Fruit fly (Drosophila melanogaster): ENCODE measurements around the gene dac.

Gene dac

DNA sequence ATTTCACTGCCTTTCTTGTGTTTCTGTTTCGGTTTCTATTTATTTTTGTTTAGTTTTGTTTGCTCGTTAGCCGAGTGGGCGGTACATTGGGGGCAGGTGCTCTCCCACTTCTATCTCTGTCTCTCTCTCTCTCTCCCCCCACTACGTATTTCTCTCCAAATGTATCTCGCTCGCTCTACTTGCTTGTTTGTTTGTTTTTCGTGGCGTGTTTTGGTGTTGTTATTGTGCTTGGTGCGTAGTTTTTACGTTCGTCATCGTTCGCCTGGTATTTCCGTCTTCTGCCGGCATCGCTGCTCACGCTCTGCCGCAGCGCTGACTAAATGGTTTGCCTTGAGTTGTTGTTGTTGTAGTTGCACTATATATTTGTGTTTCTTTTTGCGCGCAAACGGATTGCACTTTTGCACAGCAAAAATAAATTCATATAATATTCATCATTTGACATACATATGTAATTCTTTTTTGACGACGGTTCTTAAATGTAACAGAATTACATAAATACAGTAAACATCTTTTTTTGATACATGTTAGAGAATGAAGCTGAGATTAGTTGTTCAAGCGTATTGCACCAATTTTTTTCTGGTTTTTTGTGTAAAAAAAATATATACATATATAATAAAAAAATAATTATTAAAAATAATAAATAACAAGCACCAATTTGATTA lies 48.5 kb upstream of the dac start (continued):
- TF ChIP-seq CG16779 (GFP tag; IDR thresholded peaks at IDR 0.05), result no peak
- TF ChIP-seq CG11560 (tag; IDR thresholded peaks at IDR 0.05), result no peak
- TF ChIP-seq Ets97D (GFP tag; optimal IDR thresholded peaks at IDR 0.05), result no peak
- peak; percentile 62; the same call in 1 of the 2 replicates for TF ChIP-seq CG32532 (GFP tag; IDR thresholded peaks at IDR 0.05)
- TF ChIP-seq CG11247 (GFP tag; IDR thresholded peaks at IDR 0.05), result peak; percentile 19; the same call in 1 of the 2 replicates
- no peak for TF ChIP-seq twi (tag; optimal IDR thresholded peaks at IDR 0.05)
- no peak for TF ChIP-seq CG15269 (tag; optimal IDR thresholded peaks at IDR 0.05)
- TF ChIP-seq crp (GFP tag; optimal IDR thresholded peaks at IDR 0.05), result no peak
- no peak for TF ChIP-seq CG14710 (tag; optimal IDR thresholded peaks at IDR 0.05)
- no peak; the same call in 1 of the 2 replicates for TF ChIP-seq CG13287 (GFP tag; IDR thresholded peaks at IDR 0.05; ENCODE audit: partially characterized antibody)
- peak; percentile 12 for TF ChIP-seq Nf-YB (GFP tag; optimal IDR thresholded peaks at IDR 0.05)
- TF ChIP-seq NC2β (GFP tag; optimal IDR thresholded peaks at IDR 0.05), result no peak
- no peak for TF ChIP-seq sens-2 (GFP tag; IDR thresholded peaks at IDR 0.05)
- no peak for TF ChIP-seq az2 (GFP tag; optimal IDR thresholded peaks at IDR 0.05)
- TF ChIP-seq Ets65A (GFP tag), result no peak
- TF ChIP-seq tna (GFP tag; IDR thresholded peaks at IDR 0.05; ENCODE audit: partially characterized antibody), result no peak; the same call in 1 of the 2 replicates
- no peak for TF ChIP-seq CG2120 (GFP tag; optimal IDR thresholded peaks at IDR 0.05)
- no peak for TF ChIP-seq B-H1 (GFP tag; IDR thresholded peaks at IDR 0.05)
- TF ChIP-seq CG7786 (GFP tag; optimal IDR thresholded peaks at IDR 0.05), result no peak
- TF ChIP-seq CG10565 (GFP tag; optimal IDR thresholded peaks at IDR 0.05), result no peak
- no peak for TF ChIP-seq CG14860 (GFP tag; IDR thresholded peaks at IDR 0.05; ENCODE audit: partially characterized antibody)
- TF ChIP-seq tio (GFP tag; optimal IDR thresholded peaks at IDR 0.05), result no peak
- peak in 1 of 2 experiments; percentile 33 for TF ChIP-seq Pdp1 (GFP tag; optimal IDR thresholded peaks at IDR 0.05)
- TF ChIP-seq ato (GFP tag; IDR thresholded peaks at IDR 0.05; ENCODE audit: partially characterized antibody), result no peak
- peak; percentile 22 for TF ChIP-seq BtbVII (GFP tag; optimal IDR thresholded peaks at IDR 0.05)
- TF ChIP-seq CG4820 (GFP tag; optimal IDR thresholded peaks at IDR 0.05), result no peak
- peak; percentile 47 for TF ChIP-seq CG7745 (tag; optimal IDR thresholded peaks at IDR 0.05)
- peak; percentile 77 for TF ChIP-seq CG1832 (GFP tag; optimal IDR thresholded peaks at IDR 0.05)
- no peak for TF ChIP-seq gfzf (GFP tag; optimal IDR thresholded peaks at IDR 0.05)
- TF ChIP-seq CG11456 (GFP tag; IDR thresholded peaks at IDR 0.05), result no peak
- no peak for TF ChIP-seq gem (tag; optimal IDR thresholded peaks at IDR 0.05)
- peak; percentile 34; the same call in 1 of the 3 replicates for TF ChIP-seq zfh1 (GFP tag; IDR thresholded peaks at IDR 0.05)
- TF ChIP-seq Max (GFP tag; optimal IDR thresholded peaks at IDR 0.05), result no peak
- peak; percentile 5 for TF ChIP-seq CG15011 (GFP tag; optimal IDR thresholded peaks at IDR 0.05)
- TF ChIP-seq CrebB (tag; optimal IDR thresholded peaks at IDR 0.05), result peak; percentile 68
- peak; percentile 67 for TF ChIP-seq Asciz (GFP tag; optimal IDR thresholded peaks at IDR 0.05)
- TF ChIP-seq CG17361 (GFP tag; IDR thresholded peaks at IDR 0.05), result no peak
- peak; percentile 58 for TF ChIP-seq salm (tag; optimal IDR thresholded peaks at IDR 0.05)
- TF ChIP-seq lbe (GFP tag; optimal IDR thresholded peaks at IDR 0.05), result no peak
- peak; percentile 70 for TF ChIP-seq Atf6 (GFP tag; IDR thresholded peaks at IDR 0.05)
- TF ChIP-seq crc (GFP tag; optimal IDR thresholded peaks at IDR 0.05), result no peak
- TF ChIP-seq CG11085 (GFP tag; IDR thresholded peaks at IDR 0.05), result no peak
- no peak for TF ChIP-seq CG18764 (GFP tag; optimal IDR thresholded peaks at IDR 0.05)
- TF ChIP-seq Ssrp (tag; optimal IDR thresholded peaks at IDR 0.05), result no peak
- TF ChIP-seq Poxn (GFP tag; IDR thresholded peaks at IDR 0.05), result no peak
- TF ChIP-seq dpn (GFP tag; optimal IDR thresholded peaks at IDR 0.05), result peak in 1 of 2 experiments; percentile 40
- no peak for TF ChIP-seq Dref (GFP tag; IDR thresholded peaks at IDR 0.05)
- peak; percentile 96 for TF ChIP-seq chinmo (GFP tag; IDR thresholded peaks at IDR 0.05; ENCODE audit: partially characterized antibody)
- peak; percentile 27; the same call in 1 of the 2 replicates for TF ChIP-seq seq (GFP tag; IDR thresholded peaks at IDR 0.05)
- TF ChIP-seq chm (GFP tag; IDR thresholded peaks at IDR 0.05), result peak; percentile 74; the same call in 1 of the 2 replicates

Data from whole organism, embryonic.